Fruit fly (Drosophila melanogaster): ENCODE measurements around the gene Dic4.

Dic4 gene

DNA sequence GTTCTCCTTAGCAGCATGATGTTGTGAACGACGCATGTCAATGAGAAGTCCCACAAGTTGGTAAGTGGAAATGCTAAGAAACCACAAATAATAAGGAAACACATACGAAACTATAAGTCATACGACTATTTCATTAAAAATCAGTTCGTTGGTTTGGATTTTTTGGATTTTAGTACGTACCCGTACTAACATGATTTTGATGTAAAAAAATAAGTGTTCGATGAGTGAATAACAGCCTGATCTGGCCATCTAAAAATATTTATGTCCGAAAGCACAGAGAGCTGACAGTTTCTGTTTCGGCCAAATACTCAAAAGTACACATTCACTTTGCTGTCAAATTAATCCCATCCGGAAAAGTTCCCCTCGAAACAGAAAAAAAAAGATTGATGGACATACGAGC lies 4.3 kb downstream of the Dic4 start, which contains the start of gene CG6893:
TSS of gene CG6893 (plus strand) at position 301 of the 400 bp plus-strand sequence.
- TF ChIP-seq cnc (optimal IDR thresholded peaks at IDR 0.05) (no peak), CG33017 (tag; optimal IDR thresholded peaks at IDR 0.05) (no peak)

DNA sequence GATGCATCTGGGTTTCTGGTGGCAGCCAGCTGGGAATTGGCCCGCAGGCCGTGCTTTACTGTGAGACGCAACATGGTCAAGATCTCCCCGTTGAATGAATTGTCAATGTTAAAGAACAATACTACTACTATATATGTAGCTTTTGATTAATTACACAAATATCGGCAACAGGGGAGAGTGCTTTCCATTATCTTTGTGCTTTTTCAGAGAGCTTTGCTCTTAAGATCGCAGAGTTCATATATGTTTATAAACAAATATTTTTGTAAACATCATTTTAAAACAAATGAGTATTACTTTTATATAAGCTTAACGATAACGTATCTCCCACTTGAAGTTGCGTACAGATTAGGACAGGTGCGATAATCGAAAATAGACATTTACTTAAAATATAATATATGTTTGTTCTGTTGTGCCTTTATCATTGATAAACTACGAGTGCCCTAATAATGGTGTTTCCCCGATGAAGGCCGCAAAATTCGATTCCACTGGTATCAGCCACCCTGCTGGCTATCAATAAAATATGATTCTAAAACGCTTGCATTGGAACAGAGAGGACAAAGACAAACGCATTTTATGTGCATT lies 11.9 kb downstream of the Dic4 start, which contains the start of gene Cyp12c1:
TSS of gene Cyp12c1 (minus strand) at position 100 of the 582 bp plus-strand sequence.
- TF ChIP-seq CG7045 (GFP tag; optimal IDR thresholded peaks at IDR 0.05): no peak
- TF ChIP-seq Mnt (GFP tag; optimal IDR thresholded peaks at IDR 0.05): no peak
- TF ChIP-seq Crg-1 (GFP tag; optimal IDR thresholded peaks at IDR 0.05): no peak
- peak; percentile 78 for TF ChIP-seq cic (GFP tag; optimal IDR thresholded peaks at IDR 0.05)
- no peak for TF ChIP-seq CG5204 (GFP tag; optimal IDR thresholded peaks at IDR 0.05)
- peak; percentile 6 for TF ChIP-seq CG7101 (tag; optimal IDR thresholded peaks at IDR 0.05)
- no peak for TF ChIP-seq CG11617 (GFP tag; optimal IDR thresholded peaks at IDR 0.05)
- peak; percentile 20 for TF ChIP-seq CG33017 (tag; optimal IDR thresholded peaks at IDR 0.05)
- no peak for TF ChIP-seq kay (GFP tag; ENCODE audit: borderline replicate concordance)
- no peak for TF ChIP-seq bab1 (GFP tag; optimal IDR thresholded peaks at IDR 0.05)
- no peak for TF ChIP-seq toe (GFP tag; optimal IDR thresholded peaks at IDR 0.05)
- no peak for TF ChIP-seq Hr96 (GFP tag; optimal IDR thresholded peaks at IDR 0.05)
- TF ChIP-seq Clk (GFP tag; optimal IDR thresholded peaks at IDR 0.05): no peak
- TF ChIP-seq ovo (GFP tag; optimal IDR thresholded peaks at IDR 0.05): no peak
- no peak for TF ChIP-seq tj (GFP tag; optimal IDR thresholded peaks at IDR 0.05)
- no peak for TF ChIP-seq cnc (optimal IDR thresholded peaks at IDR 0.05)
- TF ChIP-seq CG1620 (GFP tag; optimal IDR thresholded peaks at IDR 0.05): no peak
- no peak for TF ChIP-seq CG12768 (GFP tag; optimal IDR thresholded peaks at IDR 0.05)
- TF ChIP-seq CG14711 (tag; optimal IDR thresholded peaks at IDR 0.05): no peak
- no peak for TF ChIP-seq pad (GFP tag; optimal IDR thresholded peaks at IDR 0.05)

DNA sequence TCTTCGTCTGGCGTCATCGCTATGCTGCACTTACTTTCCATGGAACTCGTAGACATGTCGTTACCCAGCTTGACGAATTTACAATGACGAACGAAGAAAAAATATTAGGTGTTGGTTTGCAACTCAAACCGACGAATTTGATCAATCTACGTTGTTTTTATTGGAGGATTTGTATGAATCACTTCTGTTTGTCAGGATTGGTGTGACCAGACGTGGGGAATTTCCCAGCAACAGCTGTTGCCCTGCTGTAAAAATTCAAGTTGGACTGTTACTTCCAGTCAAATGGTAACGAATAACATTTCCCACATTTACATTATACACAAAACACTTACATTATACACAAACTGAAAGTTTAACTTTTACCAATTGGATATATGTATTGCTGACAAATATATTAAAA lies 14.4 kb downstream of the Dic4 start, which contains the start of gene Chmp1:
TSS of gene Chmp1 (minus strand) at position 216 of the 400 bp plus-strand sequence.
- TF ChIP-seq Clk (GFP tag; optimal IDR thresholded peaks at IDR 0.05) (no peak), CG1620 (GFP tag; optimal IDR thresholded peaks at IDR 0.05) (no peak), bab1 (GFP tag; optimal IDR thresholded peaks at IDR 0.05) (peak; percentile 35), ovo (GFP tag; optimal IDR thresholded peaks at IDR 0.05) (no peak), toe (GFP tag; optimal IDR thresholded peaks at IDR 0.05) (no peak), kay (GFP tag; ENCODE audit: borderline replicate concordance) (peak; percentile 99)

DNA sequence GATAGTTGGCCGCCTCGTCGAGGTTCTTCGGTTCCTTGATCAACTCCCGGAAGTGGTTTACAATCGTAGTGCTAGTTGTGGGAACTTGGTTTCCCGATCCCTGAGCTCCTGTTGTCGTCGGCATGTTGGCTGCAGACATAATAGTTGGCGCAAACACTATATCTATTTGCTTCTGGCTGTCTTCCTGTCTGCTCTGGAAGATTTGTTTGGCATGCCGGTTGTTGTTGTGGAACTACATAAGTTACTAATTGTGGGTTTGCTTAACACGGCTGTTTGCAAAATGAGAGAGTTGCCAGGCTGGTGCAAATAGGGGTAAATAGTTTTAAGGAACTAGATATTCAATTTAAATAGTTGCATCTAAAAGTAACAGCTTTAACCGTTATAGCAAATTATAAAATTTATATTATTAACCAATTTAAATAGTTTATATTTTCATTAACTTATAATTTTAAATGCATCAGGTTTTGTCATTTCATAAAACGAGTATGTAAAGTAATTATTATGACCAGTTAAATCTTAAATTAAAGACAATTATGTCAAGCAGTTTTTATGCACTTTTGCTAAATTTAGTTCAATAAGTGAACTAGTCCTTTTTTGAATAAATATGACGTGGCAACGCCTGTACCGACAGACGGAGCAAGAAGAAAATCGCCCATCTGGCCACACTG lies 16.5 kb downstream of the Dic4 start, which contains the start of the genes Sgf11 and CG32202:
TSS of gene Sgf11 (minus strand) at position 287 of the 668 bp plus-strand sequence.
TSS of gene CG32202 (plus strand) at position 635 of the 668 bp plus-strand sequence.
- TF ChIP-seq CG14711 (tag; optimal IDR thresholded peaks at IDR 0.05) (peak; percentile 52), CG12768 (GFP tag; optimal IDR thresholded peaks at IDR 0.05) (no peak), CG5204 (GFP tag; optimal IDR thresholded peaks at IDR 0.05) (no peak), pad (GFP tag; optimal IDR thresholded peaks at IDR 0.05) (peak; percentile 40), bab1 (GFP tag; optimal IDR thresholded peaks at IDR 0.05) (peak; percentile 74), ovo (GFP tag; optimal IDR thresholded peaks at IDR 0.05) (peak; percentile 11), kay (GFP tag; ENCODE audit: borderline replicate concordance) (no peak), CG7045 (GFP tag; optimal IDR thresholded peaks at IDR 0.05) (peak; percentile 66), tj (GFP tag; optimal IDR thresholded peaks at IDR 0.05) (peak; percentile 59), CG33017 (tag; optimal IDR thresholded peaks at IDR 0.05) (peak; percentile 71), CG11617 (GFP tag; optimal IDR thresholded peaks at IDR 0.05) (peak; percentile 76), toe (GFP tag; optimal IDR thresholded peaks at IDR 0.05) (no peak), Crg-1 (GFP tag; optimal IDR thresholded peaks at IDR 0.05) (peak; percentile 42), Hr96 (GFP tag; optimal IDR thresholded peaks at IDR 0.05) (no peak), CG7101 (tag; optimal IDR thresholded peaks at IDR 0.05) (peak; percentile 71), Clk (GFP tag; optimal IDR thresholded peaks at IDR 0.05) (no peak), cic (GFP tag; optimal IDR thresholded peaks at IDR 0.05) (peak; percentile 20), Mnt (GFP tag; optimal IDR thresholded peaks at IDR 0.05) (peak; percentile 20), cnc (optimal IDR thresholded peaks at IDR 0.05) (no peak), CG1620 (GFP tag; optimal IDR thresholded peaks at IDR 0.05) (no peak)

DNA sequence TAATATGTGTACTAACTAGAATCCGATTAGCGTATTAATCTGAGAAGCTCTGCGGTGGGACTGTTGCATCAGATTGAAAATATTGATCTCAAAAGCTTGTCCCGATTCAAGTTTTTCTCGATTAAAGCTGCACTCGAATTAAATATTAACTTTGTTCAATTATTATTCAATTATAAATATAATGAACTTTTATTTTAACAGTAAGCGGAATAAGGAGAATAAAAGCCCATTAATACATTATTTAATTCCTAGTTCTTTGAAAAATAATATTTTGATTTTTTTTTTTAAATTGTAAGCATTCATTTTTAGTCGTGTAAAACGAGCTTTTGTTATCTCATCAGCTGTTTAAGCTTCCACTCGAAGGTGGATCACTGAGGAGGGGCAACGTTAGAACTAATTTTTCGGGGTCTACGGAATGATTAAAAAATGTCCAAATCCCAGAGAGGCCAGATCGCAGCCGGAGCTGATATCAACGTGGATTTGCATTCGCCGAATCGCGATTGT lies 22.8 kb downstream of the Dic4 start, which contains the start of the genes GNBP2 and GNBP1:
TSS of gene GNBP2 (minus strand) at position 51 of the 504 bp plus-strand sequence.
TSS of gene GNBP1 (plus strand) at position 438 of the 504 bp plus-strand sequence.
- peak; percentile 74 for TF ChIP-seq CG12768 (GFP tag; optimal IDR thresholded peaks at IDR 0.05)
- peak; percentile 72 for TF ChIP-seq CG11617 (GFP tag; optimal IDR thresholded peaks at IDR 0.05)
- no peak for TF ChIP-seq toe (GFP tag; optimal IDR thresholded peaks at IDR 0.05)
- TF ChIP-seq cic (GFP tag; optimal IDR thresholded peaks at IDR 0.05): peak; percentile 26
- TF ChIP-seq CG5204 (GFP tag; optimal IDR thresholded peaks at IDR 0.05): no peak
- no peak for TF ChIP-seq Hr96 (GFP tag; optimal IDR thresholded peaks at IDR 0.05)
- peak; percentile 2 for TF ChIP-seq Clk (GFP tag; optimal IDR thresholded peaks at IDR 0.05)
- TF ChIP-seq Mnt (GFP tag; optimal IDR thresholded peaks at IDR 0.05): peak; percentile 13
- no peak for TF ChIP-seq cnc (optimal IDR thresholded peaks at IDR 0.05)
- TF ChIP-seq bab1 (GFP tag; optimal IDR thresholded peaks at IDR 0.05): peak; percentile 34
- peak; percentile 33 for TF ChIP-seq Crg-1 (GFP tag; optimal IDR thresholded peaks at IDR 0.05)
- TF ChIP-seq CG1620 (GFP tag; optimal IDR thresholded peaks at IDR 0.05): no peak
- no peak for TF ChIP-seq kay (GFP tag; ENCODE audit: borderline replicate concordance)
- peak; percentile 90 for TF ChIP-seq CG14711 (tag; optimal IDR thresholded peaks at IDR 0.05)
- TF ChIP-seq CG7101 (tag; optimal IDR thresholded peaks at IDR 0.05): peak; percentile 92
- TF ChIP-seq CG33017 (tag; optimal IDR thresholded peaks at IDR 0.05): peak; percentile 95
- peak; percentile 76 for TF ChIP-seq CG7045 (GFP tag; optimal IDR thresholded peaks at IDR 0.05)
- TF ChIP-seq tj (GFP tag; optimal IDR thresholded peaks at IDR 0.05): peak; percentile 55
- peak; percentile 64 for TF ChIP-seq pad (GFP tag; optimal IDR thresholded peaks at IDR 0.05)
- TF ChIP-seq ovo (GFP tag; optimal IDR thresholded peaks at IDR 0.05): no peak

Data from whole organism, adult.